Fruit fly (Drosophila melanogaster): ENCODE measurements around the gene Jhbp4.

The Jhbp4 gene

DNA sequence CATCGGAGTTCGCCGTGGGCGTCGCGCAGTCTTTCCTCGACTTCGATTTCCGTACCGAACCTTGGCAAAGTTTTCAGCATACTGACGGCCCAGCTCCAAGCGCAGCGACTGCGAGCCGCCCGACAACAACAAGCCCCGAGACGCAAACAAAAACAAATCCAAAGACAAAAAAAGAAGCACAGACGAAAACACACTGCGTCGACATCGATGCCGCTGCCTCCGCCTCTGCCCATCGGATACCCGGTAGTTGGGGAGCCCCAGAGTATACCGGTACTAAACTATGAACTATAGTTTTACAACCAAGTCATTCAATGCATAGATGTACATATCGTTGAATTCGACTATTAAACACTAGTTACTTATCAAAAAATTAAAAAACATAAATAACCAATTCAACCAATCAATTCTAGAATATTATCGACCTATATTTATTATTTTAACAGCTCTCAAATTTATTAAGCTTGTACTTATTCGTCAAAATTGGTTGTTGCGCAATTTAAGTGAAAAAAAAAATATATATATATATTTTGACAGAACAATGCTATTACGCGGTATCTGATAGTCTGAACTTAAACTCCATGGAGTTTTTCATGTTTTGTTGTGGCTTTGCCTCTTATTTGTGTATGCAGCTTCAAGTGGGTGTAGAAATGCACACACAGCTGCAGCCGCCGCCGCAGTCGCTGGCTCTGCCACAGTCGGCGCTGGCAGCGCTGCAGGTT, 50.9 kb downstream of the Jhbp4 start (continued):
- TF ChIP-seq mam (GFP tag; optimal IDR thresholded peaks at IDR 0.05), result peak; percentile 25
- peak; percentile 31 for TF ChIP-seq CTCF (GFP tag; optimal IDR thresholded peaks at IDR 0.05)
- TF ChIP-seq CG5180 (GFP tag; optimal IDR thresholded peaks at IDR 0.05), result peak; percentile 47
- peak in 1 of 2 experiments; percentile 32 for TF ChIP-seq crp (GFP tag; optimal IDR thresholded peaks at IDR 0.05)
- TF ChIP-seq Hsf (GFP tag; optimal IDR thresholded peaks at IDR 0.05), result peak; percentile 69
- TF ChIP-seq nau (GFP tag; optimal IDR thresholded peaks at IDR 0.05), result peak; percentile 81
- peak; percentile 83 for TF ChIP-seq tio (GFP tag; optimal IDR thresholded peaks at IDR 0.05)
- no peak for TF ChIP-seq zfh1 (GFP tag; IDR thresholded peaks at IDR 0.05)
- TF ChIP-seq CG7357 (GFP tag; IDR thresholded peaks at IDR 0.05), result no peak
- TF ChIP-seq cato (GFP tag; optimal IDR thresholded peaks at IDR 0.05; ENCODE audit: borderline replicate concordance), result peak; percentile 46
- peak; percentile 45 for TF ChIP-seq CG12299 (tag; optimal IDR thresholded peaks at IDR 0.05)
- 0 out of 2 replicates have a peak, but pooled peaks have one; percentile 46 for TF ChIP-seq CG14667 (GFP tag; IDR thresholded peaks at IDR 0.05)
- no peak for TF ChIP-seq Ets97D (GFP tag; optimal IDR thresholded peaks at IDR 0.05)
- TF ChIP-seq dmrt11E (tag; optimal IDR thresholded peaks at IDR 0.05), result peak; percentile 86
- peak; percentile 67 for TF ChIP-seq Nf-YB (GFP tag; optimal IDR thresholded peaks at IDR 0.05)
- peak; percentile 86 for TF ChIP-seq Oli (tag; optimal IDR thresholded peaks at IDR 0.05)
- TF ChIP-seq CG11504 (tag; optimal IDR thresholded peaks at IDR 0.05), result peak; percentile 90
- TF ChIP-seq nmo (GFP tag; optimal IDR thresholded peaks at IDR 0.05), result peak; percentile 93
- peak; percentile 63 for TF ChIP-seq CG16815 (GFP tag; optimal IDR thresholded peaks at IDR 0.05)
- TF ChIP-seq Eip74EF (GFP tag; optimal IDR thresholded peaks at IDR 0.05), result peak in 1 of 2 experiments; percentile 86
- peak; percentile 26 for TF ChIP-seq MTF-1 (GFP tag; optimal IDR thresholded peaks at IDR 0.05; ENCODE audit: borderline replicate concordance)
- TF ChIP-seq CG4820 (GFP tag; optimal IDR thresholded peaks at IDR 0.05), result peak; percentile 80
- 0 out of 2 replicates have a peak, but pooled peaks have one; percentile 25 for TF ChIP-seq CG4730 (GFP tag; IDR thresholded peaks at IDR 0.05)
- peak; percentile 56 for TF ChIP-seq kay (GFP tag; optimal IDR thresholded peaks at IDR 0.05)
- no peak for TF ChIP-seq zfh2 (GFP tag; optimal IDR thresholded peaks at IDR 0.05)
- peak; percentile 80 for TF ChIP-seq bcd (GFP tag; optimal IDR thresholded peaks at IDR 0.05)
- TF ChIP-seq trh (GFP tag; optimal IDR thresholded peaks at IDR 0.05), result peak; percentile 35
- TF ChIP-seq Max (GFP tag; optimal IDR thresholded peaks at IDR 0.05), result peak; percentile 54
- no peak for TF ChIP-seq bigmax (GFP tag; optimal IDR thresholded peaks at IDR 0.05)
- TF ChIP-seq wor (GFP tag; IDR thresholded peaks at IDR 0.05), result no peak
- no peak for TF ChIP-seq en (GFP tag; optimal IDR thresholded peaks at IDR 0.05)
- TF ChIP-seq cg (GFP tag; optimal IDR thresholded peaks at IDR 0.05), result peak; percentile 20
- no peak for TF ChIP-seq CG3995 (GFP tag; optimal IDR thresholded peaks at IDR 0.05)
- peak; percentile 81 for TF ChIP-seq CG6254 (GFP tag; optimal IDR thresholded peaks at IDR 0.05)
- TF ChIP-seq zen2 (GFP tag; IDR thresholded peaks at IDR 0.05; ENCODE audit: partially characterized antibody), result no peak
- TF ChIP-seq CG17912 (GFP tag; optimal IDR thresholded peaks at IDR 0.05), result no peak
- TF ChIP-seq CG8388 (GFP tag; optimal IDR thresholded peaks at IDR 0.05), result peak; percentile 86
- TF ChIP-seq dpn (GFP tag; optimal IDR thresholded peaks at IDR 0.05), result peak in 1 of 2 experiments; percentile 69
- no peak for TF ChIP-seq CG4854 (GFP tag; optimal IDR thresholded peaks at IDR 0.05)
- peak; percentile 7; the same call in 1 of the 2 replicates for TF ChIP-seq HLH3B (GFP tag; IDR thresholded peaks at IDR 0.05)
- TF ChIP-seq Trl (optimal IDR thresholded peaks at IDR 0.05), result no peak
- peak; percentile 12 for TF ChIP-seq Trl (GFP tag; optimal IDR thresholded peaks at IDR 0.05)
- TF ChIP-seq CG6689 (GFP tag; IDR thresholded peaks at IDR 0.05), result peak; percentile 83
- peak; percentile 26 for TF ChIP-seq Jarid2 (GFP tag; optimal IDR thresholded peaks at IDR 0.05)
- peak; percentile 86 for TF ChIP-seq fd96Cb (tag; optimal IDR thresholded peaks at IDR 0.05)
- TF ChIP-seq CG2202 (tag; optimal IDR thresholded peaks at IDR 0.05), result peak; percentile 51
- no peak for TF ChIP-seq ap (GFP tag; IDR thresholded peaks at IDR 0.05)
- peak; percentile 56 for TF ChIP-seq CG13296 (GFP tag; optimal IDR thresholded peaks at IDR 0.05)
- no peak; the same call in 1 of the 3 replicates for TF ChIP-seq B-H1 (GFP tag; IDR thresholded peaks at IDR 0.05)
